Worm (Caenorhabditis elegans): ENCODE results near the gene acl-1.

DNA sequence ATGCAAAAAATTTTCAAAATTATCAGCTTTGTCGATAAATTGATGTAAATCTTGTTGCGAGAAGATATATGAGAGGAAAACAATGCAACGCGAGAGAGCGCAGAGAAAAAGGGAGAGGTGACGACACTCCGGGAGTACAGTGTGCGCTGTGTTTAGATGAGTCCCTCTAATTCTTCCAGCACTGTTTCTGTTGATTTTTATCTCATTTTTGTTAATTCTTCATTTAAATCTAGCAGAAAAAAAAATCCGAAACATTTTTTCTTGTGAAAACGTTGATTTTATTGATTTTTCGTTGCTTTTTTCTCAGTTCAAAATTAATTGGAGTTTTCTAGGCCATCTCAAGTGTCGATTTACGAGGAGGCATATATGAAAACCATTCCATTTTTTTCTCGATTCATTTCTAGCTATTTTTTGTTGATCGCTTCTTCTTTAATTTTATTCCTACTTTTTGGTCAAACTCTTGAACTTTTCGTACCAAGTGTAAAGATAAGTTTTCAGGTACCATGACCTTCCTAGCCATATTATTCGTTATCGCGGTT is at the start of gene acl-1:
- TF ChIP-seq Y56A3A.18 (GFP tag; IDR thresholded peaks at IDR 0.05) (no peak), ceh-27 (GFP tag; optimal IDR thresholded peaks at IDR 0.05) (peak; percentile 45)

Measured in whole organism, young adult.